Fruit fly (Drosophila melanogaster): ENCODE measurements around the gene CG3592.

The CG3592 gene

dm6 chrX:2919742-2920141, 15.2 kb upstream of the CG3592 start, which contains the start of gene CG3588 (continued):
- TF ChIP-seq kni (GFP tag; optimal IDR thresholded peaks at IDR 0.05) (no peak), CG7963 (GFP tag; IDR thresholded peaks at IDR 0.05; ENCODE audit: partially characterized antibody) (no peak), Med (GFP tag) (peak; percentile 97), CG15073 (GFP tag; optimal IDR thresholded peaks at IDR 0.05) (no peak), h (optimal IDR thresholded peaks at IDR 0.05) (no peak), salm (tag; optimal IDR thresholded peaks at IDR 0.05) (peak; percentile 6), stwl (tag; optimal IDR thresholded peaks at IDR 0.05) (no peak), Hmx (GFP tag; optimal IDR thresholded peaks at IDR 0.05) (no peak), Ptx1 (GFP tag; IDR thresholded peaks at IDR 0.05) (peak; percentile 77), chif (GFP tag; optimal IDR thresholded peaks at IDR 0.05) (peak; percentile 24 to 63), Dip3 (GFP tag; optimal IDR thresholded peaks at IDR 0.05) (peak; percentile 59), fu2 (GFP tag; optimal IDR thresholded peaks at IDR 0.05) (peak; percentile 66), dm (GFP tag; optimal IDR thresholded peaks at IDR 0.05) (peak; percentile 43), Sox102F (GFP tag; optimal IDR thresholded peaks at IDR 0.05) (peak; percentile 60), Mrtf (GFP tag; IDR thresholded peaks at IDR 0.05) (peak; percentile 75; the same call in 2 of the 3 replicates), CG7928 (GFP tag; optimal IDR thresholded peaks at IDR 0.05) (no peak), Dll (GFP tag; IDR thresholded peaks at IDR 0.05; ENCODE audit: partially characterized antibody) (no peak), nmo (GFP tag; optimal IDR thresholded peaks at IDR 0.05) (peak; percentile 61), Trl (optimal IDR thresholded peaks at IDR 0.05) (no peak), Trl (GFP tag; optimal IDR thresholded peaks at IDR 0.05) (no peak), zen (tag; optimal IDR thresholded peaks at IDR 0.05) (no peak), twi (tag; optimal IDR thresholded peaks at IDR 0.05) (no peak), CG33557 (GFP tag; optimal IDR thresholded peaks at IDR 0.05) (no peak), CkIIα-i1 (GFP tag; IDR thresholded peaks at IDR 0.05) (0 out of 2 replicates have a peak, but pooled peaks have one; percentile 28), CG6765 (GFP tag; optimal IDR thresholded peaks at IDR 0.05) (peak; percentile 53), CG11696 (GFP tag; IDR thresholded peaks at IDR 0.05) (peak; percentile 52), jigr1 (GFP tag; IDR thresholded peaks at IDR 0.05) (no peak), CG17186 (GFP tag; optimal IDR thresholded peaks at IDR 0.05) (no peak), CG8478 (optimal IDR thresholded peaks at IDR 0.05) (no peak), CG6254 (GFP tag; optimal IDR thresholded peaks at IDR 0.05) (no peak), HmgZ (tag; optimal IDR thresholded peaks at IDR 0.05) (peak; percentile 50), Mad (GFP tag; optimal IDR thresholded peaks at IDR 0.05) (peak; percentile 30), nerfin-2 (GFP tag; IDR thresholded peaks at IDR 0.05; ENCODE audit: partially characterized antibody) (no peak), CG32772 (GFP tag; IDR thresholded peaks at IDR 0.05) (peak; percentile 76), E2f1 (GFP tag; IDR thresholded peaks at IDR 0.05) (peak; percentile 77), sug (tag; optimal IDR thresholded peaks at IDR 0.05) (peak; percentile 44), CG16863 (GFP tag; optimal IDR thresholded peaks at IDR 0.05) (peak; percentile 66), esg (GFP tag; conservative IDR thresholded peaks at IDR 0.05) (peak; percentile 73), ken (GFP tag; IDR thresholded peaks at IDR 0.05) (peak; percentile 68; the same call in 2 of the 3 replicates), Elba2 (GFP tag; optimal IDR thresholded peaks at IDR 0.05) (no peak), MBD-R2 (GFP tag; IDR thresholded peaks at IDR 0.05) (peak; percentile 57), eyg (GFP tag; optimal IDR thresholded peaks at IDR 0.05) (peak; percentile 55), CG12155 (GFP tag; optimal IDR thresholded peaks at IDR 0.05) (peak; percentile 70), Spps (tag; optimal IDR thresholded peaks at IDR 0.05) (no peak), gce (GFP tag; IDR thresholded peaks at IDR 0.05) (peak; percentile 56; the same call in 1 of the 3 replicates), Rfx (GFP tag; IDR thresholded peaks at IDR 0.05) (peak; percentile 94), NfI (GFP tag; optimal IDR thresholded peaks at IDR 0.05) (peak; percentile 81), lbe (GFP tag; optimal IDR thresholded peaks at IDR 0.05) (peak; percentile 7), CG34376 (GFP tag; optimal IDR thresholded peaks at IDR 0.05) (peak; percentile 48), Dfd (GFP tag; optimal IDR thresholded peaks at IDR 0.05) (no peak), ssp (GFP tag; IDR thresholded peaks at IDR 0.05) (0 out of 2 replicates have a peak, but pooled peaks have one; percentile 5), zfh2 (GFP tag; optimal IDR thresholded peaks at IDR 0.05) (peak; percentile 77), zfh1 (GFP tag; IDR thresholded peaks at IDR 0.05) (peak; percentile 71; the same call in 1 of the 3 replicates)
